Worm (Caenorhabditis elegans): ENCODE results near the gene C46C2.7.

DNA sequence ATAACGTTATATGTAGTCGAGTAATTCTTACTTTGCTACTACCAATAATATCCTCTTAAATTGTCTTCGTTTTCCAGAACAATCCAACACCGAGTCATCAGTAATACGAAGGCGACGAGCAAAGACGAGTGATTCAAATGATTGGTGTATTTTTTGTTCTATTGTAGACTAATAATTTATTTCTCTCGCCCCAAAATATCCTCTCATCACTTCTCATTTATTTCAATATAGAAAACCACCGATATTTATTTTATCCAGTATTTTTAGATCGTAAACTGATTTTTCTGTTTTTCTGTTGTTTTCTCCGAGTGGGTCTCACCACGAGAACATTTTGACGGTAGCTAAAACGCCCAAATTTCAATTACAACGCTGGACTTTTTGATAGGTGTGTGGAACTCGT, 33.0 kb downstream of the C46C2.7 start:
- TF ChIP-seq tab-1 (GFP tag; IDR thresholded peaks at IDR 0.05): no peak
- TF ChIP-seq cog-1 (tag; optimal IDR thresholded peaks at IDR 0.05): no peak
- no peak for TF ChIP-seq klf-2 (GFP tag; conservative IDR thresholded peaks at IDR 0.05)
- no peak for TF ChIP-seq T22C8.4 (GFP tag; IDR thresholded peaks at IDR 0.05)
- TF ChIP-seq med-1 (GFP tag; optimal IDR thresholded peaks at IDR 0.05; ENCODE audit: insufficient read depth): no peak

All from whole organism, midembryonic.